Worm (Caenorhabditis elegans) whole organism, dauer: Measurements from ENCODE around the gene srh-178.
"Not testable (repeated sequence)": the region's sequence is repeated elsewhere in the genome, so short reads cannot be mapped to it uniquely, and the experiment has no call there.

Source experiments
- unc-62 ChIP-seq: sonication (generic microtip); optimal IDR thresholded peaks from 2 replicates; lab custom pipeline; 2017; ENCODE audit warnings: missing biosample characterization, missing genetic modification reagents, missing genetic modification characterization

The srh-178 gene

ce11 chrV:18439469-18439868, 40.7 kb downstream of the srh-178 start, which contains the start of gene ZK262.9:
Gene ZK262.9 (plus strand): TSS chrV:18439769.
- TF ChIP-seq unc-62 (GFP tag; lab: Kevin White, UChicago): not testable (repeated sequence)

DNA sequence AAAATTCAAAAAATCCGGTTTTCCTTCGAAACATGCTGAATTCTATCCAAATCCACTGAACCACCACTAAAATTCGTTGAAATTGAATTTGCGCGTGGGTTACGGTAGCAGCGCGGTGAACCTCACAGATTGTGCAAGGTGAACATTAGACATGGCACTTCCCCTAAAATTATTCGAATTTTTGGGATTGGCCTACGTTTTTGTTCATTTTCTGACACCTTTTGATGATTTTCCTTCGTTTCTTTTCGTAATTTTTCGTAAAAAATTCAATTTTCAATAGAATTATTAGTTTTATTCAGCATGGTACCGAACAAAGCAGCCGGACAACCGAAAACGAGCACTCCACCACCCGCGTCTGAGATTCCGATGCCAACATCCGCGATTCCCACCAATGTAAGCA, 42.0 kb downstream of the srh-178 start, which contains the start of gene ZK262.8:
Gene ZK262.8, plus strand, starts transcription at position 301 of the 400 bp plus-strand sequence.
- no peak for TF ChIP-seq unc-62 (GFP tag; lab: Kevin White, UChicago)

DNA sequence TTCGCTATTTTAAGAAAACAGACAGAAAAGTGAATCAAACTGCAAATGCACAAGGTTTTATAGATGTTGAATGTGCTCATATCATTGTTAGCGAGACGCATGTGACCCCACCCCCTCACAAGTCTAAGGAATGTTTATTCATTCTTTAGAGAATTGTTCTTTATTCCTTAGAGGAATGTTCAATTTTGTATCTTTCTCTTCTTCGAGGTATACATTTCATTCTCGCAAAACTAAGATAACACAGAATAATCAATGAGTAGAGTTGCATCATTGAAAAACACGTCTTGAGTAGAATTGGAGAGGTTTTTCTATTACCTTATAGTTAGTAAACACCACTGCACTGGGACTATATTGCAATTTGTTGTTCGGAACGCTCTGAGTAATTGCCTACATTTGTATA, 45.2 kb downstream of the srh-178 start, which contains the start of gene ZK262.20:
Gene ZK262.20, minus strand, starts transcription at position 101 of the 400 bp plus-strand sequence.
- TF ChIP-seq unc-62 (GFP tag; lab: Kevin White, UChicago): no peak

DNA sequence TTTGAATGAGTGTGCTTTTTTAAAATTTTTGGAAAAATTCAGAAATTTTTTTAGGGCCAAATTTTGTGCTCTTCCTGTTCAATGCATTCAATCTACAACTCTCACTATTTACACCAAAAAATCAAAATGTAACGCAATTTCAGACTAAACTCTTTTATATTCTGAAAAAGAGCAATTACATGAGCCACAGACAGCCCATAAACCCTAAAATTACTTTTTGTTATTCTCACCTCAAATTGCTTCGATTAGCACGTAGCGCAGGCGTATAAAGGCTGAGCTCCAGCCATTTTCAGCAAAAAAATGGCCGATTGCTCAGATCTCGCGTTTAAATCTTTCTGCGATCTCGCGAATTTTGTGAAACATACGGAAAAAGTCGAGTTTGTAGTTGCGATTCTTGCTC, 48.7 kb downstream of the srh-178 start, which contains the start of gene srw-82:
Gene srw-82, plus strand, starts transcription at position 301 of the 400 bp plus-strand sequence.
- TF ChIP-seq unc-62 (GFP tag; lab: Kevin White, UChicago): no peak

- TF ChIP-seq unc-62 (GFP tag; lab: Kevin White, UChicago): no peak
Measured at ce11 chrV:18430826-18431225, 49.3 kb downstream of the srh-178 start.
